Worm (Caenorhabditis elegans) whole organism, early embryonic: ENCODE results near the gene nspe-7.

Experiments
- ama-1 ChIP-seq: fragments of 150-350 bp; optimal IDR thresholded peaks from 2 replicates; lab custom pipeline; 2014
- hmbx-1 ChIP-seq: sonication (generic microtip); optimal IDR thresholded peaks from 2 replicates; lab custom pipeline; 2016; ENCODE audit warnings: mild to moderate bottlenecking, missing genetic modification characterization, missing compliant biosample characterization
- hnd-1 ChIP-seq: sonication (generic microtip); optimal IDR thresholded peaks from 2 replicates; lab custom pipeline; 2016; ENCODE audit warnings: missing genetic modification characterization, missing compliant biosample characterization
- pes-1 ChIP-seq: fragments of 200-800 bp; sonication (Bioruptor generic); IDR thresholded peaks from 2 replicates; pipeline ENCODE4 v1.3.6; 2022; ENCODE audit warnings: missing genetic modification reagents, missing genetic modification characterization, missing compliant biosample characterization
- tbx-11 ChIP-seq: fragments of 200-800 bp; sonication (Bioruptor generic); IDR thresholded peaks from 2 replicates; pipeline ENCODE4 v1.3.6; 2022; ENCODE audit warnings: missing genetic modification characterization, missing compliant biosample characterization
- tra-4 ChIP-seq: sonication (generic microtip); optimal IDR thresholded peaks from 2 replicates; lab custom pipeline; 2017; ENCODE audit warnings: missing genetic modification characterization, missing compliant biosample characterization

ce11 chrII:12619288-12619687, 7.7 kb upstream of the nspe-7 start, which contains the start of gene nspe-2:
- TF ChIP-seq pes-1 (GFP tag; lab: Robert Waterston, UW) (no peak), ama-1 (lab: Kevin White, UChicago) (no peak), tra-4 (tag; lab: Kevin White, UChicago) (no peak), hnd-1 (tag; lab: Kevin White, UChicago) (no peak), hmbx-1 (no peak), tbx-11 (GFP tag; lab: Robert Waterston, UW) (no peak)
